Fruit fly (Drosophila melanogaster) whole organism, embryonic: ENCODE measurements around the gene CG32074.
A peak's percentile ranks its signal among the peaks of the same experiment; 100 is the strongest.

Source experiments
- Ada2b ChIP-seq: fragments of 200-800 bp; sonication (Bioruptor generic); IDR thresholded peaks from 2 replicates; pipeline ENCODE4 v1.3.6; 2022; ENCODE audit warnings: missing biosample characterization, missing genetic modification characterization
- CG10147 ChIP-seq: fragments of 200-800 bp; sonication (Bioruptor generic); optimal IDR thresholded peaks from 2 replicates; lab custom pipeline; 2019; ENCODE audit warnings: missing biosample characterization, mild to moderate bottlenecking, missing genetic modification characterization, moderate library complexity
- CG10321 ChIP-seq: fragments of 200-800 bp; sonication (Bioruptor generic); IDR thresholded peaks from 2 replicates; pipeline ENCODE4 v1.3.6; 2022; ENCODE audit warnings: missing biosample characterization, missing genetic modification characterization
- CG10959 ChIP-seq: fragments of 200-800 bp; sonication (Bioruptor generic); IDR thresholded peaks from 2 replicates; pipeline ENCODE4 v1.3.6; 2022; ENCODE audit warnings: missing biosample characterization, missing genetic modification characterization
- CG10979 ChIP-seq: fragments of 200-800 bp; sonication (Bioruptor generic); optimal IDR thresholded peaks from 2 replicates; lab custom pipeline; 2018; ENCODE audit warnings: missing biosample characterization, mild to moderate bottlenecking, missing genetic modification characterization, moderate library complexity
- CG12071 ChIP-seq: fragments of 200-800 bp; sonication (Bioruptor generic); optimal IDR thresholded peaks from 3 replicates; lab custom pipeline; 2018; ENCODE audit warnings: missing biosample characterization, mild to moderate bottlenecking, missing genetic modification characterization
- CG12155 ChIP-seq: fragments of 200-800 bp; sonication (Bioruptor generic); optimal IDR thresholded peaks from 3 replicates; lab custom pipeline; 2016; ENCODE audit warnings: missing biosample characterization, missing genetic modification characterization
- CG12391 ChIP-seq: fragments of 200-800 bp; sonication (Bioruptor generic); optimal IDR thresholded peaks from 3 replicates; lab custom pipeline; 2018; ENCODE audit warnings: missing biosample characterization, mild to moderate bottlenecking, missing genetic modification characterization, moderate library complexity
- CG12769 ChIP-seq: fragments of 200-800 bp; sonication (Bioruptor generic); optimal IDR thresholded peaks from 2 replicates; lab custom pipeline; 2019; ENCODE audit warnings: missing biosample characterization, mild to moderate bottlenecking, missing genetic modification characterization, moderate library complexity
- CG14050 ChIP-seq: fragments of 200-800 bp; sonication (Bioruptor generic); IDR thresholded peaks from 3 replicates; pipeline ENCODE4 v1.3.6; 2022; ENCODE audit warnings: missing biosample characterization, missing genetic modification characterization
- CG1603 ChIP-seq: fragments of 200-800 bp; sonication (Bioruptor generic); optimal IDR thresholded peaks from 2 replicates; lab custom pipeline; 2019; ENCODE audit warnings: missing biosample characterization, mild to moderate bottlenecking, missing genetic modification characterization, moderate library complexity
- CG17568 ChIP-seq: fragments of 200-800 bp; sonication (Bioruptor generic); optimal IDR thresholded peaks from 2 replicates; lab custom pipeline; 2018; ENCODE audit warnings: missing biosample characterization, mild to moderate bottlenecking, missing genetic modification characterization, moderate library complexity
- CG30020 ChIP-seq: fragments of 200-800 bp; optimal IDR thresholded peaks from 2 replicates; lab custom pipeline; 2019; ENCODE audit warnings: missing biosample characterization, mild to moderate bottlenecking, missing genetic modification characterization, moderate library complexity
- CG31365 ChIP-seq: fragments of 200-800 bp; sonication (Bioruptor generic); optimal IDR thresholded peaks from 2 replicates; lab custom pipeline; 2018; ENCODE audit warnings: missing biosample characterization, mild to moderate bottlenecking, missing genetic modification characterization
- CG3163 ChIP-seq: fragments of 200-800 bp; sonication (Bioruptor generic); optimal IDR thresholded peaks from 3 replicates; lab custom pipeline; 2016; ENCODE audit warnings: missing biosample characterization, missing genetic modification characterization
- CG4404 ChIP-seq: fragments of 200-800 bp; sonication (Bioruptor generic); IDR thresholded peaks from 2 replicates; pipeline ENCODE4 v1.3.6; 2022; ENCODE audit warnings: missing biosample characterization, missing genetic modification characterization
- CG7786 ChIP-seq: fragments of 200-800 bp; sonication (Bioruptor generic); optimal IDR thresholded peaks from 2 replicates; lab custom pipeline; 2016; ENCODE audit warnings: missing biosample characterization, missing genetic modification characterization
- CG7987 ChIP-seq: fragments of 200-800 bp; sonication (Bioruptor generic); optimal IDR thresholded peaks from 2 replicates; lab custom pipeline; 2018; ENCODE audit warnings: missing biosample characterization, mild to moderate bottlenecking, missing genetic modification characterization, moderate library complexity
- CHES-1-like ChIP-seq: fragments of 200-800 bp; sonication (Bioruptor generic); optimal IDR thresholded peaks from 2 replicates; lab custom pipeline; 2016; ENCODE audit warnings: missing biosample characterization, missing genetic modification characterization
- CTCF ChIP-seq: fragments of 200-800 bp; sonication (Bioruptor generic); optimal IDR thresholded peaks from 2 replicates; lab custom pipeline; 2017; ENCODE audit warnings: missing biosample characterization, mild to moderate bottlenecking, missing genetic modification characterization, moderate library complexity
- Chrac-16 ChIP-seq: fragments of 200-800 bp; sonication (Bioruptor generic); optimal IDR thresholded peaks from 3 replicates; lab custom pipeline; 2016; ENCODE audit warnings: missing biosample characterization, missing genetic modification characterization
- Dad ChIP-seq: fragments of 200-800 bp; sonication (Bioruptor generic); optimal IDR thresholded peaks from 3 replicates; lab custom pipeline; 2016; ENCODE audit warnings: missing biosample characterization, missing genetic modification characterization
- Hr3 ChIP-seq: fragments of 200-800 bp; sonication (Bioruptor generic); optimal IDR thresholded peaks from 3 replicates; lab custom pipeline; 2016; ENCODE audit warnings: missing biosample characterization, missing genetic modification characterization
- NFAT ChIP-seq: fragments of 200-800 bp; sonication (Bioruptor generic); IDR thresholded peaks from 2 replicates; pipeline ENCODE4 v1.3.6; 2022; ENCODE audit warnings: missing biosample characterization, missing genetic modification characterization
- Pdp1 ChIP-seq, 2 experiments: fragments of 200-800 bp; sonication (Bioruptor generic); optimal IDR thresholded peaks; 3 replicates each; lab custom pipeline; 2016; ENCODE audit warnings: missing biosample characterization in 2 of 2, missing genetic modification characterization in 2 of 2, mild to moderate bottlenecking in 1 of 2, moderate library complexity in 1 of 2
- Side ChIP-seq: fragments of 200-800 bp; sonication (Bioruptor generic); optimal IDR thresholded peaks from 2 replicates; lab custom pipeline; 2016; ENCODE audit warnings: missing biosample characterization, missing genetic modification characterization
- Trl ChIP-seq, 3 experiments: fragments of >200 bp in 2 of 3; fragments of 200-800 bp in 1 of 3; sonication (Bioruptor generic) in 1 of 3; optimal IDR thresholded peaks; 2 replicates in 1 of 3; 3 replicates in 2 of 3; lab custom pipeline; 2016 to 2017; ENCODE audit warnings: missing biosample characterization in 1 of 3, missing genetic modification characterization in 1 of 3
- YL-1 ChIP-seq: fragments of 200-800 bp; sonication (Bioruptor generic); optimal IDR thresholded peaks from 3 replicates; lab custom pipeline; 2017; ENCODE audit warnings: missing biosample characterization, mild to moderate bottlenecking, missing genetic modification characterization
- ab ChIP-seq: fragments of 200-800 bp; sonication (Bioruptor generic); optimal IDR thresholded peaks from 2 replicates; lab custom pipeline; 2016; ENCODE audit warnings: missing biosample characterization, missing genetic modification characterization
- ara ChIP-seq: fragments of 200-800 bp; sonication (Bioruptor generic); IDR thresholded peaks from 2 replicates; pipeline ENCODE4 v1.3.6; 2022; ENCODE audit warnings: missing biosample characterization, missing genetic modification characterization
- cg ChIP-seq: fragments of 200-800 bp; sonication (Bioruptor generic); optimal IDR thresholded peaks from 3 replicates; lab custom pipeline; 2019; ENCODE audit warnings: missing biosample characterization, mild to moderate bottlenecking, missing genetic modification characterization, moderate library complexity
- croc ChIP-seq: fragments of 200-800 bp; sonication (Bioruptor generic); conservative IDR thresholded peaks from 3 replicates; pipeline ENCODE4 v1.3.6; 2022; ENCODE audit warnings: missing biosample characterization, missing genetic modification characterization
- crol ChIP-seq: fragments of 200-800 bp; sonication (Bioruptor generic); IDR thresholded peaks from 2 replicates; pipeline ENCODE4 v1.3.6; 2022; ENCODE audit warnings: missing biosample characterization, missing genetic modification characterization
- dati ChIP-seq: fragments of 200-800 bp; sonication (Bioruptor generic); IDR thresholded peaks from 2 replicates; pipeline ENCODE4 v1.3.6; 2022; ENCODE audit warnings: missing biosample characterization, missing genetic modification characterization
- h ChIP-seq: fragments of >200 bp; optimal IDR thresholded peaks from 2 replicates; lab custom pipeline; 2017
- hb ChIP-seq: fragments of 200-800 bp; sonication (Bioruptor generic); IDR thresholded peaks from 3 replicates; pipeline ENCODE4 v1.3.6; 2022; ENCODE audit warnings: missing biosample characterization, missing genetic modification characterization; ENCODE audit not compliant: partially characterized antibody
- hkb ChIP-seq, 2 experiments: fragments of 200-800 bp in 1 of 2; fragments of >200 bp in 1 of 2; sonication (Bioruptor generic) in 1 of 2; IDR thresholded peaks in 1 of 2; optimal IDR thresholded peaks in 1 of 2; 2 replicates each; pipeline versions ENCODE4 v1.3.6 to Lab custom; 2017 to 2022; ENCODE audit warnings: missing biosample characterization in 1 of 2, missing genetic modification characterization in 1 of 2
- ken ChIP-seq: fragments of 200-800 bp; sonication (Bioruptor generic); IDR thresholded peaks from 3 replicates; pipeline ENCODE4 v1.3.6; 2022; ENCODE audit warnings: missing biosample characterization, missing genetic modification characterization
- lilli ChIP-seq: fragments of 200-800 bp; sonication (Bioruptor generic); optimal IDR thresholded peaks from 3 replicates; lab custom pipeline; 2016; ENCODE audit warnings: missing biosample characterization, missing genetic modification characterization
- pzg ChIP-seq: fragments of 200-800 bp; sonication (Bioruptor generic); optimal IDR thresholded peaks from 3 replicates; lab custom pipeline; 2018; ENCODE audit warnings: missing biosample characterization, mild to moderate bottlenecking, missing genetic modification characterization, moderate library complexity
- repo ChIP-seq: fragments of 200-800 bp; sonication (Bioruptor generic); optimal IDR thresholded peaks from 2 replicates; lab custom pipeline; 2016; ENCODE audit warnings: missing biosample characterization, missing genetic modification characterization
- row ChIP-seq: fragments of 200-800 bp; sonication (Bioruptor generic); IDR thresholded peaks from 3 replicates; pipeline ENCODE4 v1.3.6; 2022; ENCODE audit warnings: missing biosample characterization, missing genetic modification characterization
- sd ChIP-seq: fragments of 200-800 bp; sonication (Bioruptor generic); optimal IDR thresholded peaks from 3 replicates; lab custom pipeline; 2018; ENCODE audit warnings: missing biosample characterization, mild to moderate bottlenecking, missing genetic modification characterization, moderate library complexity
- seq ChIP-seq: fragments of 200-800 bp; sonication (Bioruptor generic); IDR thresholded peaks from 2 replicates; pipeline ENCODE4 v1.3.6; 2022; ENCODE audit warnings: missing biosample characterization, missing genetic modification characterization
- sima ChIP-seq: fragments of 200-800 bp; sonication (Bioruptor generic); optimal IDR thresholded peaks from 2 replicates; lab custom pipeline; 2016; ENCODE audit warnings: missing biosample characterization, missing genetic modification characterization
- sisA ChIP-seq: fragments of 200-800 bp; sonication (Bioruptor generic); IDR thresholded peaks from 2 replicates; pipeline ENCODE4 v1.3.6; 2022; ENCODE audit warnings: missing biosample characterization, missing genetic modification characterization
- slp2 ChIP-seq: fragments of 200-800 bp; sonication (Bioruptor generic); optimal IDR thresholded peaks from 2 replicates; lab custom pipeline; 2016; ENCODE audit warnings: missing biosample characterization, missing genetic modification characterization
- sna ChIP-seq: fragments of 200-800 bp; sonication (Bioruptor generic); IDR thresholded peaks from 2 replicates; pipeline ENCODE4 v1.3.6; 2022; ENCODE audit warnings: missing biosample characterization, missing genetic modification characterization; ENCODE audit not compliant: partially characterized antibody
- tx ChIP-seq: fragments of 200-800 bp; sonication (Bioruptor generic); optimal IDR thresholded peaks from 2 replicates; lab custom pipeline; 2016; ENCODE audit warnings: missing biosample characterization, missing genetic modification characterization
- vnd ChIP-seq: fragments of 200-800 bp; sonication (Bioruptor generic); IDR thresholded peaks from 3 replicates; pipeline ENCODE4 v1.3.6; 2022; ENCODE audit warnings: missing biosample characterization, missing genetic modification characterization; ENCODE audit not compliant: partially characterized antibody

CG32074 gene

DNA sequence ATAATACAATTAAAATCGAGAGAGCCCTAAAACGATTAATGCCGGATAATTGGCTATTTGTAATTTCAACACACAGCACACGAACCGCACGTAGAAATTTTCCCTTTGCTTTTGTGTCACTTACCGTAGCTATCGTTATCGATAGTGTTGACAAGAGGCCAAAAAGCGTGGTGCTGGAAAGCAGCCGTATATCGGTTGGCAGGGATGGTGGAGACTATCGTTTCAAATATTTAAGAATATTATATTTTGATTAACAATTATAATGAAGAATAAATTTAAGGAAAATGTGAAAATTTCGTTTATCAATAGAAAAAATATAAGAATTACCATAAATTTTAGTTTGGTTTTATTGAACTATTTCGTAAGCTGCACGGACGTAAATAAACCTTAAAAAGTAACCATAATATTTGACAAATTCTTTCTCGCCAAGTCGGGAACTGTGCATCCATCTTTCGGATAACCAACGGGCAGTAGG, 39.0 kb downstream of the CG32074 start, which contains the start of gene JIL-1 (continued):
- peak; percentile 92 for TF ChIP-seq NFAT
- peak; percentile 65 for TF ChIP-seq Hr3 (GFP tag; lab: Kevin White, UChicago)
- TF ChIP-seq CG31365, result no peak
- TF ChIP-seq row, result peak; percentile 93
- no peak for TF ChIP-seq h
- peak; percentile 19 for TF ChIP-seq repo
- peak; percentile 76 for TF ChIP-seq lilli (GFP tag; lab: Kevin White, UChicago)
- TF ChIP-seq CG10959 (GFP tag; lab: Robert Waterston, UW), result peak; percentile 56
- peak; percentile 68 for TF ChIP-seq CG12155
- TF ChIP-seq croc, result peak; percentile 54; the same call in 2 of the 3 replicates
- no peak for TF ChIP-seq crol (GFP tag; lab: Robert Waterston, UW)
- TF ChIP-seq seq, result no peak
- TF ChIP-seq CG12769 (tag; lab: Kevin White, UChicago), result peak; percentile 35
- no peak for TF ChIP-seq CTCF (GFP tag; lab: Kevin White, UChicago)
- peak; percentile 34 for TF ChIP-seq CG10979
- peak; percentile 77 for TF ChIP-seq hb (GFP tag; lab: Robert Waterston, UW)
- TF ChIP-seq CG14050 (GFP tag; lab: Robert Waterston, UW), result peak; percentile 66; the same call in 2 of the 3 replicates
- TF ChIP-seq ara (GFP tag; lab: Robert Waterston, UW), result peak; percentile 68; the same call in 1 of the 2 replicates
- TF ChIP-seq tx (GFP tag; lab: Kevin White, UChicago), result peak; percentile 6
- TF ChIP-seq sna (GFP tag; lab: Robert Waterston, UW), result peak; percentile 64
- peak; percentile 69 for TF ChIP-seq Dad (GFP tag; lab: Kevin White, UChicago)
- TF ChIP-seq Ada2b (GFP tag; lab: Robert Waterston, UW), result peak; percentile 66
- TF ChIP-seq CG10321 (GFP tag; lab: Robert Waterston, UW), result no peak
- peak; percentile 79 for TF ChIP-seq pzg (GFP tag; lab: Kevin White, UChicago)
- no peak for TF ChIP-seq sima (GFP tag; lab: Kevin White, UChicago)
- no peak for TF ChIP-seq CG3163 (GFP tag; lab: Kevin White, UChicago)
- peak; percentile 53 for TF ChIP-seq CG10147
- no peak for TF ChIP-seq hkb (optimal IDR thresholded peaks at IDR 0.05; lab: Kevin White, UChicago)
- TF ChIP-seq hkb (GFP tag; IDR thresholded peaks at IDR 0.05; lab: Robert Waterston, UW), result peak; percentile 26; the same call in 1 of the 2 replicates
- TF ChIP-seq CG7987 (GFP tag; lab: Kevin White, UChicago), result peak; percentile 2
- peak; percentile 25 for TF ChIP-seq CG17568 (GFP tag; lab: Kevin White, UChicago)
- TF ChIP-seq CG4404, result peak; percentile 54; the same call in 1 of the 2 replicates
- TF ChIP-seq dati (GFP tag; lab: Robert Waterston, UW), result peak; percentile 47; the same call in 1 of the 2 replicates
- TF ChIP-seq ab (GFP tag; lab: Kevin White, UChicago), result no peak
- TF ChIP-seq CG1603 (tag; lab: Kevin White, UChicago), result peak; percentile 35
- TF ChIP-seq slp2, result peak; percentile 24
- TF ChIP-seq CG30020 (tag; lab: Kevin White, UChicago), result peak; percentile 33
- TF ChIP-seq CG12391 (tag; lab: Kevin White, UChicago), result peak; percentile 71
- peak; percentile 14 for TF ChIP-seq CG12071 (GFP tag; lab: Kevin White, UChicago)
- TF ChIP-seq Side (GFP tag; lab: Kevin White, UChicago), result no peak
- TF ChIP-seq CG7786 (GFP tag; lab: Kevin White, UChicago), result peak; percentile 37
- TF ChIP-seq sd (tag; lab: Kevin White, UChicago), result no peak
- peak; percentile 1 to 59 for TF ChIP-seq Pdp1 (GFP tag; optimal IDR thresholded peaks at IDR 0.05; lab: Kevin White, UChicago)
- TF ChIP-seq, all 482 proteins: peak for 318

DNA sequence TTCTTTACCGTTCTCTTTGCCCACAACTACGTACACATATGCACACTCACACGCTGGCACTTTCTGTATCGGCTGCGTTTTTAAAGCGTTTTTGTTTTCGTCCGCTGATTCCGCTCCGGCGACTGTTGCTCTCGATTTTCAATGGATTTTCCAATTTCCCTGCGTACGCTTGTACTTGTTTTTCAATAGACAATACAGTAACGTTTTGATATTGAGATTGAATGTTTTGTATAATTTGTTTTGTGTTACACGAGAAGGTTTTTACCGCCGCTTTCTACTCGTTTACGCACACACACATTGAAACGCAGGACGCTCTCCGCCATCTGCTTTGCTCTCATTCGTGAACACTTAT, 39.5 kb downstream of the CG32074 start:
- no peak for TF ChIP-seq sisA (GFP tag; lab: Robert Waterston, UW)
- TF ChIP-seq cg (GFP tag; lab: Kevin White, UChicago), result peak; percentile 89
- TF ChIP-seq Trl (optimal IDR thresholded peaks at IDR 0.05; lab: Kevin White, UChicago), result peak; percentile 34 to 66
- no peak for TF ChIP-seq Trl (GFP tag; optimal IDR thresholded peaks at IDR 0.05; lab: Kevin White, UChicago)
- TF ChIP-seq ken (GFP tag; lab: Robert Waterston, UW), result no peak
- no peak for TF ChIP-seq vnd
- no peak for TF ChIP-seq Chrac-16 (GFP tag; lab: Kevin White, UChicago)
- peak; percentile 3 for TF ChIP-seq CHES-1-like (GFP tag; lab: Kevin White, UChicago)
- TF ChIP-seq YL-1 (GFP tag; lab: Kevin White, UChicago), result no peak
- TF ChIP-seq, all 482 proteins: peak for 3
